Worm (Caenorhabditis elegans) whole organism, young adult: Measurements from ENCODE around the gene dolk-1.

Experiments
- hmg-1.2 ChIP-seq: fragments of 200-800 bp; sonication (Bioruptor generic); IDR thresholded peaks from 2 replicates; pipeline ENCODE4 v1.3.6; 2022; ENCODE audit warnings: missing genetic modification reagents, missing genetic modification characterization, missing compliant biosample characterization
- nfya-1 ChIP-seq: sonication (generic microtip); optimal IDR thresholded peaks from 2 replicates; lab custom pipeline; 2017; ENCODE audit warnings: antibody characterized with exemption, missing compliant biosample characterization, missing genetic modification characterization, borderline replicate concordance; ENCODE audit not compliant: insufficient read depth

DNA sequence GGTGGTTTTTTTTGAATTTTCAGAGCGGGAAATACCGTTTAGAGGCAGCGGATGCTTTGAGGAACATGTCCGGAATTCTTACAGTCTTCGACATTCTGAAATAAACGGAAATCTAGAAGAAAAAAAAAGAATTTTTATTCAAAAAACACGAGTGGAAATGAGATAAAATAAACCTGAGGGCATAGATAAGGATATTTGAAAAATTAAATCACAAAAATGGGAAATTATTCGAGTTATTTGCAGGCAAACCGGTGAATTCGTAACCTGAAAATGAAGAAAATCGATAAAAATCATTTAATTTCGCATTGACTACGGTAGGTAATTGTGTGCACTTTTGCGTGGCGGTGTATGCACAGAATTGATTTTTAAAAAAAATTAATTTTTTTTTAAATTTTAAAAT is 40.6 kb upstream of the dolk-1 start, which contains the start of gene ung-1:
- TF ChIP-seq nfya-1 (tag; lab: Kevin White, UChicago) (no peak), hmg-1.2 (GFP tag; lab: Robert Waterston, UW) (no peak)
